Fruit fly (Drosophila melanogaster): ENCODE data around the gene CG15824.
A peak's percentile ranks its signal among the peaks of the same experiment; 100 is the strongest.

The CG15824 gene

DNA sequence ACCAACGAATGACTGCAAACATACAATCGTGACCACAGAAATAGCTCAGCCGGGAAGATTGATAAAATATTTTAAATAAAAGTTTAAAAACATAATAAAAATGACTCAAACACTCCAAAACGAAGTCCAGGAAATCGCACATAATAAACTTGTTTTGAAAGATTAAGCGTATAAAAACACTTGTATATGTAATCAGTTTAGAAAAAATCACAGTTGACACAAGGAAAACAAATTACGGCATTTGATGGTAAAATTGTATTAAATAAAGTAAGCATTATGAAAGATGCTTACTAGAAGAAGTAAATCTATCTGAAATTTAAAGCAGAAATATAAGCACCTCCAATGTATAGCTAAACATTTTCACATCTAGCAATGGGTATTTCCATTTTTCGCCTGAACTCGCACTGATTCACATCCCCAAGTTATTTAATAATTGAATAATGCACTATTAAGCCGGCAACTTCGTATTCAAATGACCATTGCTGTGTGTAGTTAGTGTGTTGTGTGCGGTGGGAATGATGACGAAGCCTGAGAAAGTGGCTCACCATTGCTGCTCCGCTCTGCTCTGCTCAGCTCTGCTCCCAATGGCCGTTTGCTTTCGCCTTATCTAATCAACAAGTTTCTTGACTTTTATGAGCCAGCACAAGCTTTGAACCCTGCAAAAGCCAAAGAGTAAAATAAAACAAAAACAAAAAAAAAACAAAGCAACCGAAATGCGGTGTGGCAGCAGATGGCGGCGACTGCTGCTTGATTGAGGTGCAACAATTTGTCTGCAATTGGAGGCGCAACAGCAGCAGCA is 37.6 kb downstream of the CG15824 start:
- TF ChIP-seq fru (GFP tag; optimal IDR thresholded peaks at IDR 0.05), result peak; percentile 17
- TF ChIP-seq Hnf4 (GFP tag; optimal IDR thresholded peaks at IDR 0.05), result no peak
- TF ChIP-seq Myc (optimal IDR thresholded peaks at IDR 0.05), result no peak
- no peak for TF ChIP-seq CG9705 (GFP tag; optimal IDR thresholded peaks at IDR 0.05)
- TF ChIP-seq Sp1 (GFP tag; optimal IDR thresholded peaks at IDR 0.05), result peak; percentile 35
- peak; percentile 42 for TF ChIP-seq rgr (GFP tag; optimal IDR thresholded peaks at IDR 0.05)
- no peak for TF ChIP-seq Mio (GFP tag; optimal IDR thresholded peaks at IDR 0.05)
- no peak for TF ChIP-seq Dif (GFP tag; optimal IDR thresholded peaks at IDR 0.05; ENCODE audit: partially characterized antibody)
- peak; percentile 41 for TF ChIP-seq OdsH (GFP tag; optimal IDR thresholded peaks at IDR 0.05)
- peak in 1 of 2 experiments; percentile 55 for TF ChIP-seq foxo (GFP tag; optimal IDR thresholded peaks at IDR 0.05)
- no peak for TF ChIP-seq dl (GFP tag; optimal IDR thresholded peaks at IDR 0.05; ENCODE audit: insufficient read depth in 1 of 2, partially characterized antibody in 2 of 2)
- no peak for TF ChIP-seq tai (GFP tag; optimal IDR thresholded peaks at IDR 0.05)
- peak; percentile 25 for TF ChIP-seq HLH106 (tag; optimal IDR thresholded peaks at IDR 0.05)
- TF ChIP-seq dsf (GFP tag; optimal IDR thresholded peaks at IDR 0.05; ENCODE audit: borderline replicate concordance), result no peak
- TF ChIP-seq Jra (GFP tag; optimal IDR thresholded peaks at IDR 0.05), result no peak
- TF ChIP-seq woc (GFP tag; optimal IDR thresholded peaks at IDR 0.05), result peak; percentile 36
- TF ChIP-seq dmrt93B (GFP tag; optimal IDR thresholded peaks at IDR 0.05), result peak; percentile 25
- TF ChIP-seq ey (GFP tag; optimal IDR thresholded peaks at IDR 0.05), result peak; percentile 42
- peak; percentile 35 for TF ChIP-seq h (GFP tag; optimal IDR thresholded peaks at IDR 0.05)
- TF ChIP-seq GATAd (GFP tag; optimal IDR thresholded peaks at IDR 0.05), result no peak
- no peak for TF ChIP-seq sage (GFP tag; optimal IDR thresholded peaks at IDR 0.05)
- peak; percentile 15 for TF ChIP-seq psq (GFP tag; optimal IDR thresholded peaks at IDR 0.05)

DNA sequence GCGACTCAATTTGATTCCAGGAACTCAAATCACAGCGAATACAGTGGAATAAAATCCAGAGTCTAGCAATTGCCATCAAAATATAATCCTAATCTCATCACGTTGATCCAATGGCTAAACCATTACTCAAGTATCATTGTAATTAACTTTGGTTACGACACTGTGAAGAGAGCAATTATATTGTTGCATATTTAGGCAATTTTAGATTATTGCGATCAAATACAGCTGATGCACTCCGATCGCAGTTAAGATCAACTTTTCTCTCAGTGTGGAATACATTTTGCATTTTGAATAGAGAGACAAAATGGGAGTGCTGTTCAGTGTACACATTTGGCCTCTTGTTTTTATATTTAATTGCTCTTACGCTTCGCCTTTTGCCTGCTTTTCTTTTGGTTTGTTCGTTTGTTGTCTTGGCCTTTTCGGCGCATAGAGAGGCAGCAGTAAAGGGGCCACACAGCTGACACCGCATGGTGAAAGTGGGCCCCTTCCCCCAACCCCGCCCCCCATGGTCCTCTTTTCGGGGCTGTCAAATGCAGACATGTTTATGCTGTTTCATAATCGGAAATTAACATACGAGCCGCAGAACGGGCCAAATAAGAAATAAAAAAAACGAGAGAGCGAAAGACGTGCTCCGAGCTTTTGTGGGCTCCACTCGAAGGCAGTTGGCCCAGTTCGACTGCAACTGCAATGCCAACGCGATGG is 38.6 kb downstream of the CG15824 start:
- TF ChIP-seq jim (GFP tag; optimal IDR thresholded peaks at IDR 0.05) (no peak), ey (GFP tag; optimal IDR thresholded peaks at IDR 0.05) (peak; percentile 59), Hnf4 (GFP tag; optimal IDR thresholded peaks at IDR 0.05) (peak; percentile 42), br (GFP tag; optimal IDR thresholded peaks at IDR 0.05) (peak; percentile 63), psq (GFP tag; optimal IDR thresholded peaks at IDR 0.05) (peak; percentile 44), lola (GFP tag; optimal IDR thresholded peaks at IDR 0.05) (no peak), Abd-B (GFP tag; optimal IDR thresholded peaks at IDR 0.05) (no peak), fru (GFP tag; optimal IDR thresholded peaks at IDR 0.05) (peak; percentile 52), HLH106 (tag; optimal IDR thresholded peaks at IDR 0.05) (peak; percentile 30), OdsH (GFP tag; optimal IDR thresholded peaks at IDR 0.05) (peak; percentile 62), Rel (GFP tag; optimal IDR thresholded peaks at IDR 0.05) (no peak), Rel (tag; optimal IDR thresholded peaks at IDR 0.05) (no peak), CrebA (GFP tag; optimal IDR thresholded peaks at IDR 0.05; ENCODE audit: borderline replicate concordance) (no peak), pan (optimal IDR thresholded peaks at IDR 0.05) (no peak), h (GFP tag; optimal IDR thresholded peaks at IDR 0.05) (peak; percentile 30), brk (GFP tag; optimal IDR thresholded peaks at IDR 0.05) (no peak), woc (GFP tag; optimal IDR thresholded peaks at IDR 0.05) (peak; percentile 23), dl (GFP tag; optimal IDR thresholded peaks at IDR 0.05; ENCODE audit: insufficient read depth in 1 of 2, partially characterized antibody in 2 of 2) (no peak), Sp1 (GFP tag; optimal IDR thresholded peaks at IDR 0.05) (peak; percentile 27), rgr (GFP tag; optimal IDR thresholded peaks at IDR 0.05) (peak; percentile 48), foxo (GFP tag; optimal IDR thresholded peaks at IDR 0.05) (peak in 1 of 2 experiments; percentile 57), Dif (GFP tag; optimal IDR thresholded peaks at IDR 0.05; ENCODE audit: partially characterized antibody) (no peak), Mio (GFP tag; optimal IDR thresholded peaks at IDR 0.05) (no peak), Jra (GFP tag; optimal IDR thresholded peaks at IDR 0.05) (no peak), Hr78 (GFP tag; optimal IDR thresholded peaks at IDR 0.05) (no peak), dmrt93B (GFP tag; optimal IDR thresholded peaks at IDR 0.05) (no peak)

DNA sequence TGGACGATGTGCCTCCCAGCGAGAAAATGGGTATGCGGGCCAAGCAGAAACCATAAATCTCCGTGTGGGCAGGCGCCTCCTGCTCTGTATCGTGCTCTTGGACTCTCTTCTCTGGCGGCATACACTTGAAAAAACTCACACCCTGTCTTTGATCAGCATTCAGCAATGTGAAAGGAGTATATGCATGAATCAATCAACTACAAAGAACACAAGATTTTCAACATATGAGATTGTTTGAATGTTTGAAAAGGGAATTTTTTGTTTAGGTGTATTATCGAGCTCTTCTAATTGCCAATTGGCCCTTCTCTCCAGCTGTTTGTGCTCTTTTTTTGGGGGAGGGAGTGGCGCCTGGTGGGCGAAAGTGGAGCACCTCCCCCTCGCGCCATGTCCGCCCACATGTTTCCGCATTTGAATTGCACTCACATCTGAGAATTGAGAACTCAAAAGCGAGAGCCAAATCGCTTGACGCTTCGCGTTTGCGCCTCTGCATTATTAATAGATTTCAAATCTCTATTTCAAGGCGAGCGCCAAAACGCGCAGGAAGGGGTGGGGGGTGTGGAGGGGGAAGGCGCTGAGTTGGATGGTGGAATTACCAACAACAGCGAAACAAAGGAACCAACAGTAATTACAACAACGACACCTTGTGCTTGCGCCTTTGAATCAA is 39.5 kb downstream of the CG15824 start:
- no peak for TF ChIP-seq Mio (GFP tag; optimal IDR thresholded peaks at IDR 0.05)
- TF ChIP-seq foxo (GFP tag; optimal IDR thresholded peaks at IDR 0.05), result peak in 1 of 2 experiments; percentile 70
- no peak for TF ChIP-seq Dif (GFP tag; optimal IDR thresholded peaks at IDR 0.05; ENCODE audit: partially characterized antibody)
- TF ChIP-seq GATAd (GFP tag; optimal IDR thresholded peaks at IDR 0.05), result no peak
- peak; percentile 83 for TF ChIP-seq ey (GFP tag; optimal IDR thresholded peaks at IDR 0.05)
- no peak for TF ChIP-seq lola (GFP tag; optimal IDR thresholded peaks at IDR 0.05)
- TF ChIP-seq sage (GFP tag; optimal IDR thresholded peaks at IDR 0.05), result no peak
- no peak for TF ChIP-seq usp (GFP tag; optimal IDR thresholded peaks at IDR 0.05)
- peak; percentile 79 for TF ChIP-seq sv (GFP tag; optimal IDR thresholded peaks at IDR 0.05)
- peak; percentile 36 for TF ChIP-seq woc (GFP tag; optimal IDR thresholded peaks at IDR 0.05)
- TF ChIP-seq jim (GFP tag; optimal IDR thresholded peaks at IDR 0.05), result no peak
- peak; percentile 46 for TF ChIP-seq Sp1 (GFP tag; optimal IDR thresholded peaks at IDR 0.05)
- TF ChIP-seq dsf (GFP tag; optimal IDR thresholded peaks at IDR 0.05; ENCODE audit: borderline replicate concordance), result no peak
- peak; percentile 79 for TF ChIP-seq br (GFP tag; optimal IDR thresholded peaks at IDR 0.05)
- TF ChIP-seq dmrt93B (GFP tag; optimal IDR thresholded peaks at IDR 0.05), result peak; percentile 37
- peak; percentile 69 for TF ChIP-seq OdsH (GFP tag; optimal IDR thresholded peaks at IDR 0.05)
- TF ChIP-seq rgr (GFP tag; optimal IDR thresholded peaks at IDR 0.05), result peak; percentile 78
- TF ChIP-seq CG32264 (GFP tag; optimal IDR thresholded peaks at IDR 0.05), result peak; percentile 32
- no peak for TF ChIP-seq Vsx2 (GFP tag; optimal IDR thresholded peaks at IDR 0.05; ENCODE audit: partially characterized antibody)
- peak; percentile 53 for TF ChIP-seq psq (GFP tag; optimal IDR thresholded peaks at IDR 0.05)
- TF ChIP-seq Myc (optimal IDR thresholded peaks at IDR 0.05), result no peak
- peak; percentile 73 for TF ChIP-seq fru (GFP tag; optimal IDR thresholded peaks at IDR 0.05)
- TF ChIP-seq CrebA (GFP tag; optimal IDR thresholded peaks at IDR 0.05; ENCODE audit: borderline replicate concordance), result no peak
- TF ChIP-seq HLH106 (tag; optimal IDR thresholded peaks at IDR 0.05), result peak; percentile 59
- no peak for TF ChIP-seq Dfd (GFP tag; optimal IDR thresholded peaks at IDR 0.05)
- peak; percentile 64 for TF ChIP-seq h (GFP tag; optimal IDR thresholded peaks at IDR 0.05)
- TF ChIP-seq Hnf4 (GFP tag; optimal IDR thresholded peaks at IDR 0.05), result peak; percentile 64
- TF ChIP-seq Hr78 (GFP tag; optimal IDR thresholded peaks at IDR 0.05), result no peak
- TF ChIP-seq CG9705 (GFP tag; optimal IDR thresholded peaks at IDR 0.05), result no peak

All from whole organism, wandering third instar larva.